Fruit fly (Drosophila melanogaster) whole organism, embryonic: Measurements from ENCODE around the gene Nrd1.

Source experiments
- Antp ChIP-seq: fragments of 200-800 bp; sonication (Bioruptor generic); optimal IDR thresholded peaks from 3 replicates; lab custom pipeline; 2016; ENCODE audit warnings: missing biosample characterization, missing genetic modification characterization
- CG10274 ChIP-seq: fragments of 200-800 bp; sonication (Bioruptor generic); optimal IDR thresholded peaks from 3 replicates; lab custom pipeline; 2017; ENCODE audit warnings: missing biosample characterization, mild to moderate bottlenecking, missing genetic modification characterization
- CG10431 ChIP-seq: fragments of 200-800 bp; sonication (Bioruptor generic); optimal IDR thresholded peaks from 3 replicates; lab custom pipeline; 2018; ENCODE audit warnings: missing biosample characterization, mild to moderate bottlenecking, missing genetic modification characterization
- CG10959 ChIP-seq: fragments of 200-800 bp; sonication (Bioruptor generic); IDR thresholded peaks from 2 replicates; pipeline ENCODE4 v1.3.6; 2022; ENCODE audit warnings: missing biosample characterization, missing genetic modification characterization
- CG11560 ChIP-seq: fragments of 200-800 bp; sonication (Bioruptor generic); IDR thresholded peaks from 3 replicates; pipeline ENCODE4 v1.3.6; 2022; ENCODE audit warnings: missing biosample characterization, missing genetic modification characterization
- CG11696 ChIP-seq: fragments of 200-800 bp; sonication (Bioruptor generic); IDR thresholded peaks from 2 replicates; pipeline ENCODE4 v1.3.6; 2022; ENCODE audit warnings: missing biosample characterization, missing genetic modification characterization
- CG12071 ChIP-seq: fragments of 200-800 bp; sonication (Bioruptor generic); optimal IDR thresholded peaks from 3 replicates; lab custom pipeline; 2018; ENCODE audit warnings: missing biosample characterization, mild to moderate bottlenecking, missing genetic modification characterization
- CG1233 ChIP-seq: fragments of 200-800 bp; sonication (Bioruptor generic); optimal IDR thresholded peaks from 4 replicates; lab custom pipeline; 2018; ENCODE audit warnings: missing biosample characterization, mild to moderate bottlenecking, missing genetic modification characterization
- CG12942 ChIP-seq: fragments of 200-800 bp; sonication (Bioruptor generic); optimal IDR thresholded peaks from 3 replicates; lab custom pipeline; 2016; ENCODE audit warnings: missing biosample characterization, missing genetic modification characterization
- CG13287 ChIP-seq: fragments of 200-800 bp; sonication (Bioruptor generic); IDR thresholded peaks from 2 replicates; pipeline ENCODE4 v1.3.6; 2022; ENCODE audit warnings: missing biosample characterization, missing genetic modification characterization; ENCODE audit not compliant: partially characterized antibody
- CG13296 ChIP-seq: fragments of 200-800 bp; sonication (Bioruptor generic); optimal IDR thresholded peaks from 3 replicates; lab custom pipeline; 2018; ENCODE audit warnings: missing biosample characterization, mild to moderate bottlenecking, missing genetic modification characterization
- CG14050 ChIP-seq: fragments of 200-800 bp; sonication (Bioruptor generic); IDR thresholded peaks from 3 replicates; pipeline ENCODE4 v1.3.6; 2022; ENCODE audit warnings: missing biosample characterization, missing genetic modification characterization
- CG1529 ChIP-seq: fragments of 200-800 bp; sonication (Bioruptor generic); optimal IDR thresholded peaks from 3 replicates; lab custom pipeline; 2018; ENCODE audit warnings: missing biosample characterization, missing genetic modification characterization
- CG16863 ChIP-seq: fragments of 200-800 bp; sonication (Bioruptor generic); optimal IDR thresholded peaks from 3 replicates; lab custom pipeline; 2016; ENCODE audit warnings: missing biosample characterization, missing genetic modification characterization
- CG2199 ChIP-seq: fragments of 200-800 bp; sonication (Bioruptor generic); IDR thresholded peaks from 3 replicates; pipeline ENCODE4 v1.3.6; 2022; ENCODE audit warnings: missing biosample characterization, missing genetic modification characterization
- CG2678 ChIP-seq: fragments of 200-800 bp; sonication (Bioruptor generic); optimal IDR thresholded peaks from 3 replicates; lab custom pipeline; 2019; ENCODE audit warnings: missing biosample characterization, mild to moderate bottlenecking, missing genetic modification characterization, moderate library complexity
- CG30403 ChIP-seq: fragments of 200-800 bp; sonication (Bioruptor generic); optimal IDR thresholded peaks from 3 replicates; lab custom pipeline; 2016; ENCODE audit warnings: missing biosample characterization, missing genetic modification characterization
- CG31224 ChIP-seq: fragments of 200-800 bp; sonication (Bioruptor generic); IDR thresholded peaks from 2 replicates; pipeline ENCODE4 v1.3.6; 2022; ENCODE audit warnings: missing biosample characterization, missing genetic modification characterization
- CG32767 ChIP-seq: fragments of 200-800 bp; sonication (Bioruptor generic); IDR thresholded peaks from 2 replicates; pipeline ENCODE4 v1.3.6; 2022; ENCODE audit warnings: missing biosample characterization, missing genetic modification characterization
- CG43689 ChIP-seq: fragments of 200-800 bp; sonication (Bioruptor generic); IDR thresholded peaks from 2 replicates; pipeline ENCODE4 v1.3.6; 2022; ENCODE audit warnings: missing biosample characterization, missing genetic modification characterization
- CG8944 ChIP-seq: fragments of 200-800 bp; sonication (Bioruptor generic); optimal IDR thresholded peaks from 3 replicates; lab custom pipeline; 2016; ENCODE audit warnings: missing biosample characterization, missing genetic modification characterization
- CG9437 ChIP-seq: fragments of 200-800 bp; sonication (Bioruptor generic); optimal IDR thresholded peaks from 2 replicates; lab custom pipeline; 2018; ENCODE audit warnings: missing biosample characterization, mild to moderate bottlenecking, missing genetic modification characterization
- CG9727 ChIP-seq: fragments of 200-800 bp; sonication (Bioruptor generic); optimal IDR thresholded peaks from 3 replicates; lab custom pipeline; 2017; ENCODE audit warnings: missing biosample characterization, mild to moderate bottlenecking, missing genetic modification characterization
- CG9932 ChIP-seq: fragments of 200-800 bp; sonication (Bioruptor generic); IDR thresholded peaks from 2 replicates; pipeline ENCODE4 v1.3.6; 2022; ENCODE audit warnings: missing biosample characterization, missing genetic modification characterization
- Camta ChIP-seq: fragments of 200-800 bp; sonication (Bioruptor generic); optimal IDR thresholded peaks from 2 replicates; lab custom pipeline; 2016; ENCODE audit warnings: missing biosample characterization, missing genetic modification characterization
- CrebB ChIP-seq: fragments of 200-800 bp; sonication (Bioruptor generic); optimal IDR thresholded peaks from 3 replicates; lab custom pipeline; 2018; ENCODE audit warnings: missing biosample characterization, mild to moderate bottlenecking, missing genetic modification characterization
- E2f1 ChIP-seq: fragments of 200-800 bp; sonication (Bioruptor generic); IDR thresholded peaks from 2 replicates; pipeline ENCODE4 v1.3.6; 2022; ENCODE audit warnings: missing biosample characterization, missing genetic modification characterization
- E2f2 ChIP-seq: fragments of 200-800 bp; sonication (Bioruptor generic); IDR thresholded peaks from 2 replicates; pipeline ENCODE4 v1.3.6; 2022; ENCODE audit warnings: missing biosample characterization, missing genetic modification characterization
- Eip74EF ChIP-seq, 2 experiments: fragments of 200-800 bp in 1 of 2; fragments of >200 bp in 1 of 2; sonication (Bioruptor generic) in 1 of 2; optimal IDR thresholded peaks; 2 replicates each; lab custom pipeline; 2017 to 2019; ENCODE audit warnings: missing biosample characterization in 2 of 2, missing genetic modification characterization in 2 of 2, mild to moderate bottlenecking in 1 of 2, moderate library complexity in 1 of 2
- GATAe ChIP-seq: fragments of 200-800 bp; sonication (Bioruptor generic); conservative IDR thresholded peaks from 2 replicates; pipeline ENCODE4 v1.3.6; 2022; ENCODE audit warnings: missing biosample characterization, missing genetic modification characterization
- HmgD ChIP-seq: fragments of 200-800 bp; sonication (Bioruptor generic); optimal IDR thresholded peaks from 3 replicates; lab custom pipeline; 2016; ENCODE audit warnings: missing biosample characterization, missing genetic modification characterization
- MBD-R2 ChIP-seq: fragments of 200-800 bp; sonication (Bioruptor generic); IDR thresholded peaks from 2 replicates; pipeline ENCODE4 v1.3.6; 2022; ENCODE audit warnings: missing biosample characterization, missing genetic modification characterization
- Max ChIP-seq: fragments of 200-800 bp; sonication (Bioruptor generic); optimal IDR thresholded peaks from 2 replicates; lab custom pipeline; 2016; ENCODE audit warnings: missing biosample characterization, mild to moderate bottlenecking, missing genetic modification characterization
- PHDP ChIP-seq: fragments of 200-800 bp; sonication (Bioruptor generic); optimal IDR thresholded peaks from 3 replicates; lab custom pipeline; 2018; ENCODE audit warnings: missing biosample characterization, mild to moderate bottlenecking, missing genetic modification characterization, moderate library complexity
- Side ChIP-seq: fragments of 200-800 bp; sonication (Bioruptor generic); optimal IDR thresholded peaks from 2 replicates; lab custom pipeline; 2016; ENCODE audit warnings: missing biosample characterization, missing genetic modification characterization
- Xbp1 ChIP-seq: fragments of 200-800 bp; sonication (Bioruptor generic); optimal IDR thresholded peaks from 3 replicates; lab custom pipeline; 2016; ENCODE audit warnings: missing biosample characterization, mild to moderate bottlenecking, missing genetic modification characterization
- chm ChIP-seq: fragments of 200-800 bp; sonication (Bioruptor generic); IDR thresholded peaks from 2 replicates; pipeline ENCODE4 v1.3.6; 2022; ENCODE audit warnings: missing biosample characterization, missing genetic modification characterization
- exex ChIP-seq: fragments of 200-800 bp; sonication (Bioruptor generic); optimal IDR thresholded peaks from 4 replicates; lab custom pipeline; 2018; ENCODE audit warnings: missing biosample characterization, mild to moderate bottlenecking, missing genetic modification characterization, moderate library complexity
- gt ChIP-seq: fragments of 200-800 bp; sonication (Bioruptor generic); IDR thresholded peaks from 2 replicates; pipeline ENCODE4 v1.3.6; 2022; ENCODE audit warnings: missing biosample characterization, missing genetic modification characterization
- her ChIP-seq: fragments of 200-800 bp; sonication (Bioruptor generic); optimal IDR thresholded peaks from 2 replicates; lab custom pipeline; 2016; ENCODE audit warnings: missing biosample characterization, missing genetic modification characterization
- insv ChIP-seq, 2 experiments: fragments of 200-800 bp; sonication (Bioruptor generic); optimal IDR thresholded peaks; 3 replicates each; lab custom pipeline; 2016 to 2018; ENCODE audit warnings: missing biosample characterization in 2 of 2, missing genetic modification characterization in 2 of 2
- jigr1 ChIP-seq: fragments of 200-800 bp; sonication (Bioruptor generic); IDR thresholded peaks from 3 replicates; pipeline ENCODE4 v1.3.6; 2022; ENCODE audit warnings: missing biosample characterization, missing genetic modification characterization
- kay ChIP-seq: fragments of 200-800 bp; sonication (Bioruptor generic); optimal IDR thresholded peaks from 2 replicates; lab custom pipeline; 2016; ENCODE audit warnings: missing biosample characterization, missing genetic modification characterization
- stc ChIP-seq: fragments of 200-800 bp; sonication (Bioruptor generic); IDR thresholded peaks from 2 replicates; pipeline ENCODE4 v1.3.6; 2022; ENCODE audit warnings: missing biosample characterization, missing genetic modification characterization
- sug ChIP-seq: fragments of 200-800 bp; optimal IDR thresholded peaks from 2 replicates; lab custom pipeline; 2019; ENCODE audit warnings: missing biosample characterization, mild to moderate bottlenecking, missing genetic modification characterization, moderate library complexity
- trh ChIP-seq: fragments of 200-800 bp; sonication (Bioruptor generic); optimal IDR thresholded peaks from 2 replicates; lab custom pipeline; 2016; ENCODE audit warnings: missing biosample characterization, missing genetic modification characterization
- unpg ChIP-seq: fragments of 200-800 bp; sonication (Bioruptor generic); optimal IDR thresholded peaks from 3 replicates; lab custom pipeline; 2018; ENCODE audit warnings: missing biosample characterization, mild to moderate bottlenecking, missing genetic modification characterization, moderate library complexity
- zen2 ChIP-seq: fragments of 200-800 bp; sonication (Bioruptor generic); IDR thresholded peaks from 3 replicates; pipeline ENCODE4 v1.3.6; 2022; ENCODE audit warnings: missing biosample characterization, missing genetic modification characterization; ENCODE audit not compliant: partially characterized antibody

The Nrd1 gene

DNA sequence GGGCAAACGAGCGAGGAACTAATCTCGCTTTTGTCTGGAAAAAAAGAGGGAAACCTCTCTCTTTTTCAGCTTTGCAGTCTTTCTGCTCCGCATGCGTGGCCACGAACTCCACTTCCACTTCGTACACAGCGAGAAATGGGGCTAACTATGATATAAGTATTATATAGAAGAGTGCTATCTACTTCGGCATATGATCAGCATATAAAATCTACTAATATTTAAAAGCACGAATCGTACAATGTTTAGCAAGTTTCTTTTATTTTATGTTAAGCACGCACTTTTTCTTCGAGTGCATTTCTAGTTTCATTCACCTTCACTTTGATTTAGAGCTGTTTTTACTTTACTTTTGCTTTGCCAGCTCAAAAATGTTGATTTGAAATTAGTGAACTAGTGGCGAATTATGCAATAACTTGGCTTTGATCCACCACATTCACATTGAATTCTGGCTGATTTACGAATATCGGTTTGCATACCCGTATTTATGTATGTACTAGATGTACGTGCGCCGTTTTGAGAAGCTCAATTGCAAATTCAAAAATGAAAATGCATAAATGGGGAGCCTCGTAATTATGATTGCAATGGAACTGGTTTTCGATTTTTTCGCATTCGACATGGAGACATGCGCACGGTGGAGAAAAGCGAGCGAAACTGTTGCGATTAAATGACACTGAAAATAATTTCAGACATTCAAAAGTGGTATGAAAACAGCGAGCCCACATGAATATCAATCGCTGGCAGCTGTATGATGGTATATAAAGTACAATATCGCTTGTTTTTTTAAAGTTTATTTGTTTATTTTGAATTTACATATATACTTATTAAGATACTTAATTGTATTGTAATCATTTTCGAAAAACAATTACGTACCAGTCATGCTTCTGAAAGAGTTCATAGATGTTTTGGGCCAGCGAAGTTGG is 10.9 kb downstream of the Nrd1 start (continued):
- TF ChIP-seq Xbp1 (GFP tag; lab: Kevin White, UChicago) (peak; percentile 62), exex (tag; lab: Kevin White, UChicago) (no peak), HmgD (GFP tag; lab: Kevin White, UChicago) (no peak), CG9727 (GFP tag; lab: Kevin White, UChicago) (peak; percentile 74), CG10959 (GFP tag; lab: Robert Waterston, UW) (peak; percentile 54; the same call in 1 of the 2 replicates), Side (peak; percentile 78), sug (peak; percentile 60), CG30403 (GFP tag; lab: Kevin White, UChicago) (peak; percentile 70), CG1529 (GFP tag; lab: Kevin White, UChicago) (peak; percentile 65), Eip74EF (GFP tag; optimal IDR thresholded peaks at IDR 0.05; lab: Kevin White, UChicago) (peak in 1 of 2 experiments; percentile 91), Max (peak; percentile 41), jigr1 (GFP tag; lab: Robert Waterston, UW) (peak; percentile 75; the same call in 2 of the 3 replicates), PHDP (tag; lab: Kevin White, UChicago) (peak; percentile 59), GATAe (GFP tag; lab: Robert Waterston, UW) (peak; percentile 36; the same call in 1 of the 2 replicates), Camta (peak; percentile 81), unpg (peak; percentile 82), CG13296 (GFP tag; lab: Kevin White, UChicago) (peak; percentile 27), zen2 (no peak), CG9437 (peak; percentile 38), E2f1 (GFP tag; lab: Robert Waterston, UW) (peak; percentile 70), CG8944 (GFP tag; lab: Kevin White, UChicago) (peak; percentile 32), kay (GFP tag; lab: Kevin White, UChicago) (peak; percentile 33), CG11560 (peak; percentile 49; the same call in 2 of the 3 replicates), CG12071 (GFP tag; lab: Kevin White, UChicago) (peak; percentile 54), CrebB (tag; lab: Kevin White, UChicago) (peak; percentile 11), CG14050 (peak; percentile 70), CG16863 (GFP tag; lab: Kevin White, UChicago) (peak; percentile 35), CG2199 (peak; percentile 62; the same call in 2 of the 3 replicates), CG2678 (tag; lab: Kevin White, UChicago) (peak; percentile 86), CG12942 (GFP tag; lab: Kevin White, UChicago) (peak; percentile 46), Antp (GFP tag; lab: Kevin White, UChicago) (peak; percentile 64), CG32767 (GFP tag; lab: Robert Waterston, UW) (peak; percentile 51; the same call in 1 of the 2 replicates), CG10274 (peak; percentile 31), E2f2 (GFP tag; lab: Robert Waterston, UW) (peak; percentile 57; the same call in 1 of the 2 replicates), stc (GFP tag; lab: Robert Waterston, UW) (peak; percentile 91), trh (GFP tag; lab: Kevin White, UChicago) (peak; percentile 56), CG43689 (0 out of 2 replicates have a peak, but pooled peaks have one; percentile 17), her (no peak), CG1233 (GFP tag; lab: Kevin White, UChicago) (peak; percentile 89), insv (GFP tag; optimal IDR thresholded peaks at IDR 0.05; lab: Kevin White, UChicago) (no peak), chm (GFP tag; lab: Robert Waterston, UW) (peak; percentile 56), CG11696 (GFP tag; lab: Robert Waterston, UW) (peak; percentile 55; the same call in 1 of the 2 replicates), CG9932 (GFP tag; lab: Robert Waterston, UW) (no peak), gt (GFP tag; lab: Robert Waterston, UW) (peak; percentile 67), CG13287 (GFP tag; lab: Robert Waterston, UW) (no peak), MBD-R2 (GFP tag; lab: Robert Waterston, UW) (no peak), CG10431 (GFP tag; lab: Kevin White, UChicago) (no peak), CG31224 (GFP tag; lab: Robert Waterston, UW) (peak; percentile 52)
